Worm (Caenorhabditis elegans) whole organism, late embryonic: ENCODE data around the gene srlf-11.

Experiments
- C08G9.2 ChIP-seq: sonication (generic microtip); optimal IDR thresholded peaks from 2 replicates; lab custom pipeline; 2016; ENCODE audit warnings: mild to moderate bottlenecking, missing genetic modification characterization, moderate library complexity, missing compliant biosample characterization
- K09A11.1 ChIP-seq: sonication (generic microtip); optimal IDR thresholded peaks from 2 replicates; lab custom pipeline; 2017; ENCODE audit warnings: antibody characterized with exemption, mild to moderate bottlenecking, missing genetic modification characterization, missing compliant biosample characterization; ENCODE audit not compliant: insufficient read depth
- ama-1 ChIP-seq: fragments of 150-350 bp; optimal IDR thresholded peaks from 2 replicates; lab custom pipeline; 2014
- hlh-30 ChIP-seq: sonication (generic microtip); optimal IDR thresholded peaks from 2 replicates; lab custom pipeline; 2017; ENCODE audit warnings: antibody characterized with exemption, missing genetic modification characterization, missing compliant biosample characterization; ENCODE audit not compliant: insufficient read depth
- nfya-1 ChIP-seq: sonication (generic microtip); optimal IDR thresholded peaks from 2 replicates; lab custom pipeline; 2017; ENCODE audit warnings: missing genetic modification characterization, mild to moderate bottlenecking, missing compliant biosample characterization, antibody characterized with exemption, moderate library complexity
- nhr-11 ChIP-seq: fragments of 150-350 bp; optimal IDR thresholded peaks from 2 replicates; lab custom pipeline; 2014; ENCODE audit warnings: missing biosample characterization, missing genetic modification characterization
- sdc-2 ChIP-seq: sonication (generic microtip); optimal IDR thresholded peaks from 2 replicates; lab custom pipeline; 2016; ENCODE audit warnings: missing genotype, missing genetic modification characterization, missing compliant biosample characterization
- tbx-2 ChIP-seq: sonication (generic microtip); optimal IDR thresholded peaks from 2 replicates; lab custom pipeline; 2016; ENCODE audit warnings: missing genetic modification characterization, missing compliant biosample characterization

DNA sequence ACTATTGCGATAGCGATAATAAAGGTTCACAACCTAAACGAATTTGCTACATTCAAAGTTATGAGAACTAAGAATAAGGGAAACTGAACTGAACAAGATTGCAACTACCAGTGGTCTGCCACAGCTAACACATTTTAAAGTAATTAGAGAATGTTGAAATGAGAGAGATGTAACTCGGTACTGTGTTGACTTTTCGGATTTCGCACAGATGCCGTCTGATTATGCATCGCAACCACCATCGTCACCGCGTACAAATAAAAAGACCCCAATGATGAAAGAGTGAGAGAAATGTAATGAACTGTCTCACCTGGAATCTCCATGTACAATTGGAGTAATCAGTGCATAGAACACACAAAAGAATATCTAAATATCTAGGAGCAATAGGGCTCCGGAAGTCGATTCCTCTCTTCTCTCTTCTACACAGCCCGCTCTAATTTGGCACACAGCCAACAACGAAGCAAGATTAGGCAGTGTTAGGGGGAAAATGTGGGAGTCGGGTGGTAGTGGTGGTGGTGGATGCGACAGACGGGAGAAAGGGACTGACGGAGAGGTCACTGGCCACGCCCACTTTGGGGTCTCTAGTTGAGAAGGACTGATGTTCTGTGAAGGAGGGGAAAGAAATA lies 17.1 kb downstream of the srlf-11 start, which contains the start of gene F13E9.11:
- no peak for TF ChIP-seq nfya-1 (tag; lab: Kevin White, UChicago)
- no peak for TF ChIP-seq K09A11.1 (tag; lab: Kevin White, UChicago)
- TF ChIP-seq C08G9.2 (tag; lab: Kevin White, UChicago), result no peak
- no peak for TF ChIP-seq nhr-11 (tag; lab: Kevin White, UChicago)
- no peak for TF ChIP-seq ama-1 (lab: Kevin White, UChicago)
- TF ChIP-seq tbx-2 (tag; lab: Kevin White, UChicago), result no peak
- TF ChIP-seq sdc-2, result no peak
- no peak for TF ChIP-seq hlh-30
